Worm (Caenorhabditis elegans) whole organism, mixed stage, embryonic: ENCODE measurements around the gene gst-10.

Experiments used
- lin-13 ChIP-seq: fragments of 150-350 bp; optimal IDR thresholded peaks from 2 replicates; lab custom pipeline; 2014; ENCODE audit warnings: missing biosample characterization, missing genetic modification characterization
- unc-62 ChIP-seq: fragments of 150-350 bp; optimal IDR thresholded peaks from 2 replicates; lab custom pipeline; 2014; ENCODE audit warnings: missing biosample characterization, missing genetic modification reagents, missing genetic modification characterization

DNA sequence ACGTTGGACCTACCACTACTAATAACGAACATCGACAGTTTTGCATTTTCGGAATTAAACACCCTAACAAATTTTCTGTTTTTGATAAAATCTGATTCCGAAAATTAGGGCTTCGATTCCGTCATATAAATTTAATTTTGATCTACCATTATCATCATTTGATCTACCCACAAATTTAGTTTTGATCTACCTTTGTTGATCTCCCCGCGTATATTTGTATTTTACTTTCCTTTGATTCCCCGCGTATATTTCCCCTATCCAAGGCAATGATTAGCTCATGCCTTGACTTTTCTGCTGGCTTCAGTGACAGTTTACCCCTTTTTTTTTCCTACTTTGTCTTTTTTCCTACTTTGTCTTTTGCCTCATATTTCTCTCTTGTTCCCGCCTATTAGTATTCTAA, 28.3 kb downstream of the gst-10 start:
- no peak for TF ChIP-seq lin-13
- no peak for TF ChIP-seq unc-62
